Fruit fly (Drosophila melanogaster) whole organism, pupa: Measurements from ENCODE around the gene Mkp3.

Source experiments
- CG10348 ChIP-seq: fragments of 200-800 bp; sonication (Bioruptor generic); IDR thresholded peaks from 2 replicates; pipeline ENCODE4 v1.3.6; 2022; ENCODE audit warnings: missing biosample characterization, missing genetic modification characterization
- CG12605 ChIP-seq: fragments of 200-800 bp; sonication (Bioruptor generic); IDR thresholded peaks from 2 replicates; pipeline ENCODE4 v1.3.6; 2022; ENCODE audit warnings: missing biosample characterization, missing genetic modification characterization
- CG14655 ChIP-seq: fragments of 200-800 bp; sonication (Bioruptor generic); optimal IDR thresholded peaks from 3 replicates; lab custom pipeline; 2017; ENCODE audit warnings: mild to moderate bottlenecking, missing biosample characterization, missing genetic modification reagents, missing genetic modification characterization
- CG15710 ChIP-seq: fragments of 200-800 bp; sonication (Bioruptor generic); optimal IDR thresholded peaks from 2 replicates; lab custom pipeline; 2018; ENCODE audit warnings: missing biosample characterization, mild to moderate bottlenecking, missing genetic modification characterization, moderate library complexity
- CG17806 ChIP-seq: fragments of 200-800 bp; sonication (Bioruptor generic); optimal IDR thresholded peaks from 2 replicates; lab custom pipeline; 2018; ENCODE audit warnings: missing biosample characterization, mild to moderate bottlenecking, missing genetic modification characterization, moderate library complexity
- CG32121 ChIP-seq: fragments of 200-800 bp; sonication (Bioruptor generic); IDR thresholded peaks from 2 replicates; pipeline ENCODE4 v1.3.6; 2022; ENCODE audit warnings: missing biosample characterization, missing genetic modification characterization
- CG34367 ChIP-seq: fragments of 200-800 bp; sonication (Bioruptor generic); optimal IDR thresholded peaks from 2 replicates; lab custom pipeline; 2018; ENCODE audit warnings: missing biosample characterization, mild to moderate bottlenecking, missing genetic modification characterization
- CG4496 ChIP-seq: fragments of 200-800 bp; sonication (Bioruptor generic); IDR thresholded peaks from 3 replicates; pipeline ENCODE4 v1.3.6; 2022; ENCODE audit warnings: missing biosample characterization, missing genetic modification characterization
- CG8159 ChIP-seq: fragments of 200-800 bp; sonication (Bioruptor generic); optimal IDR thresholded peaks from 3 replicates; lab custom pipeline; 2018; ENCODE audit warnings: missing biosample characterization, mild to moderate bottlenecking, missing genetic modification characterization, moderate library complexity
- CG8301 ChIP-seq: fragments of 200-800 bp; sonication (Bioruptor generic); optimal IDR thresholded peaks from 2 replicates; lab custom pipeline; 2018; ENCODE audit warnings: missing biosample characterization, mild to moderate bottlenecking, missing genetic modification characterization
- CG9948 ChIP-seq: fragments of 200-800 bp; sonication (Bioruptor generic); optimal IDR thresholded peaks from 2 replicates; lab custom pipeline; 2018; ENCODE audit warnings: missing biosample characterization, mild to moderate bottlenecking, missing genetic modification characterization, moderate library complexity
- D1 ChIP-seq: fragments of 200-800 bp; sonication (Bioruptor generic); optimal IDR thresholded peaks from 2 replicates; lab custom pipeline; 2018; ENCODE audit warnings: missing biosample characterization, mild to moderate bottlenecking, missing genetic modification characterization, moderate library complexity
- EcR ChIP-seq: fragments of 200-800 bp; sonication (Bioruptor generic); optimal IDR thresholded peaks from 3 replicates; lab custom pipeline; 2019; ENCODE audit warnings: missing biosample characterization, missing genetic modification characterization, mild to moderate bottlenecking, moderate library complexity, missing genetic modification reagents
- Ets98B ChIP-seq: fragments of 200-800 bp; sonication (Bioruptor generic); IDR thresholded peaks from 2 replicates; pipeline ENCODE4 v1.3.6; 2022; ENCODE audit warnings: missing biosample characterization, missing genetic modification characterization
- Pif1A ChIP-seq: fragments of 200-800 bp; sonication (Bioruptor generic); optimal IDR thresholded peaks from 3 replicates; lab custom pipeline; 2016; ENCODE audit warnings: missing biosample characterization, missing genetic modification characterization
- Pif1B ChIP-seq: fragments of 200-800 bp; sonication (Bioruptor generic); optimal IDR thresholded peaks from 3 replicates; lab custom pipeline; 2016; ENCODE audit warnings: missing biosample characterization, missing genetic modification characterization
- Snoo ChIP-seq: fragments of 200-800 bp; sonication (Bioruptor generic); optimal IDR thresholded peaks from 3 replicates; lab custom pipeline; 2017; ENCODE audit warnings: missing biosample characterization, mild to moderate bottlenecking, missing genetic modification characterization, inconsistent platforms
- fd96Ca ChIP-seq: fragments of 200-800 bp; sonication (Bioruptor generic); IDR thresholded peaks from 3 replicates; pipeline ENCODE4 v1.3.6; 2022; ENCODE audit warnings: missing biosample characterization, missing genetic modification characterization
- gl ChIP-seq: fragments of 200-800 bp; sonication (Bioruptor generic); optimal IDR thresholded peaks from 2 replicates; lab custom pipeline; 2018; ENCODE audit warnings: missing biosample characterization, mild to moderate bottlenecking, missing genetic modification characterization
- rn ChIP-seq: fragments of 200-800 bp; sonication (Bioruptor generic); IDR thresholded peaks from 2 replicates; pipeline ENCODE4 v1.3.6; 2022; ENCODE audit warnings: missing biosample characterization, missing genetic modification characterization

The Mkp3 gene

dm6 chr3L:19019308-19019749, 66.9 kb downstream of the Mkp3 start:
- peak; percentile 49 for TF ChIP-seq CG32121 (GFP tag; lab: Robert Waterston, UW)
- TF ChIP-seq EcR = no peak
- TF ChIP-seq CG4496 (GFP tag; lab: Robert Waterston, UW) = 0 out of 3 replicates have a peak, but pooled peaks have one; percentile 19
- TF ChIP-seq CG8301 = no peak

dm6 chr3L:19018440-19018839, 67.8 kb downstream of the Mkp3 start:
- TF ChIP-seq CG4496 (GFP tag; lab: Robert Waterston, UW) = no peak
- no peak for TF ChIP-seq D1 (tag; lab: Kevin White, UChicago)
- no peak for TF ChIP-seq EcR
- TF ChIP-seq gl (tag; lab: Kevin White, UChicago) = no peak
- TF ChIP-seq CG10348 (GFP tag; lab: Robert Waterston, UW) = no peak
- no peak for TF ChIP-seq fd96Ca (GFP tag; lab: Robert Waterston, UW)
- no peak for TF ChIP-seq CG15710 (tag; lab: Kevin White, UChicago)
- TF ChIP-seq CG8159 = no peak

- TF ChIP-seq CG32121 (GFP tag; lab: Robert Waterston, UW) (no peak), CG8159 (no peak), Pif1A (GFP tag; lab: Kevin White, UChicago) (no peak), D1 (tag; lab: Kevin White, UChicago) (no peak), Pif1B (GFP tag; lab: Kevin White, UChicago) (no peak), CG9948 (no peak), CG17806 (tag; lab: Kevin White, UChicago) (no peak), fd96Ca (GFP tag; lab: Robert Waterston, UW) (no peak), EcR (no peak), CG8301 (no peak), Snoo (tag; lab: Kevin White, UChicago) (no peak), CG12605 (GFP tag; lab: Robert Waterston, UW) (no peak), CG10348 (GFP tag; lab: Robert Waterston, UW) (no peak), CG14655 (no peak), gl (tag; lab: Kevin White, UChicago) (no peak), CG4496 (GFP tag; lab: Robert Waterston, UW) (no peak; the same call in 2 of the 3 replicates), rn (GFP tag; lab: Robert Waterston, UW) (no peak), Ets98B (no peak), CG15710 (tag; lab: Kevin White, UChicago) (no peak), CG34367 (tag; lab: Kevin White, UChicago) (no peak)
- TF ChIP-seq, all 21 proteins: peak for 0
Observed at dm6 chr3L:19016805-19017161, 69.4 kb downstream of the Mkp3 start.
